Worm (Caenorhabditis elegans) whole organism, L4/young adult: ENCODE measurements around the gene C53C11.4.

Experiments used
- W03F9.2 ChIP-seq: fragments of 150-350 bp; optimal IDR thresholded peaks from 2 replicates; lab custom pipeline; 2014; ENCODE audit warnings: missing biosample characterization, missing genetic modification characterization
- dao-5 ChIP-seq: sonication (generic microtip); optimal IDR thresholded peaks from 2 replicates; lab custom pipeline; 2016; ENCODE audit warnings: missing genotype, missing genetic modification characterization, moderate library complexity, missing compliant biosample characterization
- him-1 ChIP-seq: sonication (generic microtip); optimal IDR thresholded peaks from 2 replicates; lab custom pipeline; 2016; ENCODE audit warnings: missing genotype, missing genetic modification reagents, missing genetic modification characterization, missing compliant biosample characterization

Gene C53C11.4

ce11 chrX:17330574-17330973 is 19.9 kb downstream of the C53C11.4 start:
- TF ChIP-seq W03F9.2 (tag; lab: Kevin White, UChicago) (no peak), dao-5 (tag; lab: Kevin White, UChicago) (no peak), him-1 (tag; lab: Kevin White, UChicago) (no peak)

DNA sequence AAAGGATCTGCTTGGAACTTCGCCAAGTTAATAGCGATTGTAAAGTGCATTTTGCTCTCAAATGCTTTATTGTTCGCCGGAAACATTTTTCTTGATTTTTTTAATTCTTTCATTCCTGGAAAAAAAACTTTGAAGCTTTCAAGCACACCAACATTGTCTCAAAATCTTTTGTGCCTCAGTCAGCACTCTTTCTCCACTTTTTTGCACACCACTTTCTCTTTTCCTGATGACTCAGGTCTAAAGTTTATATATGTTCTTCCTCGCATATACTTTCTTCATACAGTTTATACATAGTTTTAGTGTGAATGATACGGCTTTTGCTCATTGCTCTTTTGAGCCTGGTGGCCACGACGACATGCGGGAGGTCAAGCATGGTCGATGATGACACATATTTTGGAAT is 23.0 kb downstream of the C53C11.4 start, which contains the start of gene C53C11.5:
TSS of gene C53C11.5 (plus strand) at position 301 of the 400 bp plus-strand sequence.
- TF ChIP-seq him-1 (tag; lab: Kevin White, UChicago), result no peak
- no peak for TF ChIP-seq dao-5 (tag; lab: Kevin White, UChicago)
- TF ChIP-seq W03F9.2 (tag; lab: Kevin White, UChicago), result no peak

- no peak for TF ChIP-seq dao-5 (tag; lab: Kevin White, UChicago)
- no peak for TF ChIP-seq him-1 (tag; lab: Kevin White, UChicago)
- no peak for TF ChIP-seq W03F9.2 (tag; lab: Kevin White, UChicago)
Measured at ce11 chrX:17336354-17336753, 25.6 kb downstream of the C53C11.4 start, which contains the start of gene C53C11.2. C53C11.2 (plus strand) TSS chrX:17336637.

DNA sequence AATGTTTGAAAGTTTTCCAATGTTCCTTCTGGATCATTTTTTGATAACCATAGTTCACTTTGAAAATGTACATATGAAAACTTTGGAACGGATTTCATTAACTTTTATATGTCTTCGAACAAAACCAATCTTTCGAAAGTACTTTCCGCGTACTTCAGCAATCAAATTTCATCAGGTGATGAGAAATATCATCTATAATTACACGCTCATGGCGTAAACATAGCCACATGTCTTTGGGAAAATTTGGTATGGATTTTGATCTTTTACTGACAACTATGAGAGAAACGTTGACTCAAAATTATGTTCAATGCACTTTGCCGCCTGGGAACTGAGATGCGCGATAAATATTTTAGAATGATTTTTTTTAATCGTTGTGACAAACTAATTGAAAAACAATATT is 28.2 kb downstream of the C53C11.4 start:
- TF ChIP-seq him-1 (tag; lab: Kevin White, UChicago) (no peak), W03F9.2 (tag; lab: Kevin White, UChicago) (no peak), dao-5 (tag; lab: Kevin White, UChicago) (no peak)

DNA sequence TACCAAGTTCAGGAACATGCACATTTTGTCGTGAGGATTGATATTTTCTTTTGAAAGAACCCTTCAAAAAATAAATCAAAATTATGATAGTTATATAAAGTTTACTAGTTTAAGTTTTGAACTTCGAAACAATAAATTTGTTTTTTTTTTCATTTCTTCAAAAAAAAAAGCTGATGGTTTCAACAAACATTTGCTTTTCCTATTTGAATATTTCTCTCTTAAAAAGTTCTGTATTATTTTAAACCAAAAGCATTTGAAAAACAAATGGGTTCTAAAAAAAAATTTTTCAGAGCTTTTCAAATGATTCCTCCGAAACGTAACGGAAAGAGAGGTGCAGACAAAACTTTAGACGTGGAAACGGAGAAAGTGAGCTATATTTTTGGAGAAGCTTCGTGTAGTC is 29.8 kb downstream of the C53C11.4 start, which contains the start of gene C53C11.1:
TSS of gene C53C11.1 (plus strand) at position 301 of the 400 bp plus-strand sequence.
- TF ChIP-seq him-1 (tag; lab: Kevin White, UChicago), result no peak
- no peak for TF ChIP-seq dao-5 (tag; lab: Kevin White, UChicago)
- no peak for TF ChIP-seq W03F9.2 (tag; lab: Kevin White, UChicago)

DNA sequence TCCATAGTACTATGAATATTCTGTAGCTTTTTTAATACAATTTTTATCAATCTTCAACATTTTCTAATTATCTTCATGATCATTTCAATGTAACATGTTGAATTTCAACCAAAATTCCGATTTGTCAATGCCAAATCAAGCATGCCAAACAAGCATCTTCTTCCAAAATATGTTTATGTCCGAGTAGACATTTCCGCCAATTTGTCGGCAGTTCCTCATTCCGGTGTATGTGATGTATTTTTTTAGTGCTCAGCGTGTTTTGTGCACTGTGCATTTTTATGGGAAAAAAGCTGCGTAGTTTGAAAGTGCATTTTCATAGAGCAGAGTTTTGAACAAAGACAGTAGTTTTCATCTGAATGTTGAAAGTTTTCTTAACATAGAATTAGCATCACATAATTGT is 38.7 kb downstream of the C53C11.4 start:
- no peak for TF ChIP-seq him-1 (tag; lab: Kevin White, UChicago)
- no peak for TF ChIP-seq dao-5 (tag; lab: Kevin White, UChicago)
- TF ChIP-seq W03F9.2 (tag; lab: Kevin White, UChicago), result no peak

DNA sequence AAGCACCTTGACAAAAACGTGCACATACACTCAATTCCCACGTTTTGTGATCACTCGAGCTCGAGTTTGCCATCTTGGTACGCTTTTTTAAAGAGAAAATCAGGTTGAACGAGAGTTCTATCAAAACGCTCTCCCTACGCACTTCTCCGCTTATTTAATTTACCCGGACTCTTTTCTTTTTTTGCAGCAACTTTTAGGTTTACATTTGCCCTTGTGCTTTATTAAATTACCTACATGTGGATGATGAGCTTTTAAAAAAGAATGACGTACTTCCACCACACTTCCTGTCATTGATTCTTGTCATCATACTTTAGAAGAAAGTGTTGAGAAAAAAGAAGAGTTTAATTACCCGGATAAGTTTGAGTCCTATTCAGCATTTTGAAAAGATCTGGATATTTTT is 41.4 kb downstream of the C53C11.4 start:
- TF ChIP-seq dao-5 (tag; lab: Kevin White, UChicago), result no peak
- TF ChIP-seq him-1 (tag; lab: Kevin White, UChicago), result no peak
- no peak for TF ChIP-seq W03F9.2 (tag; lab: Kevin White, UChicago)

- TF ChIP-seq W03F9.2 (tag; lab: Kevin White, UChicago) (no peak), him-1 (tag; lab: Kevin White, UChicago) (no peak), dao-5 (tag; lab: Kevin White, UChicago) (no peak)
Measured at ce11 chrX:17355462-17355861, 44.8 kb downstream of the C53C11.4 start.

DNA sequence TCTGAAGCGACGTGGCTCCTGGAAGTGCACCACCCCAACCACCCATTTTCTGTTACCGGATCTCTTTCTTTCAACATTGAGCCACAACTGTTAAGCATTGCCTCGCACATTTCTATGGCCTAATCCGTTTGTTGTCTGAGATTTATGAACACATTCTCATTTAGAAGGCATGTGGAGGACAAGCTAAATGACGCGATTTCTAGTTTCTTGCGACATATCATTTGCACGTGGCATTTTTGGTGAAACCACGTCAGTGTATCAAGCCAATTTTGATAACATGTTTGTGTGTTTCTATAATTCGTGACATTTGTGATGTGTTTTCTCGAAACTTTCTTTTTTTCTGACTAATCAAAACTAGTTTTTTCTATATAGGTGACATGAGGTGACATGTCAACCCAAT is 46.0 kb downstream of the C53C11.4 start:
- no peak for TF ChIP-seq him-1 (tag; lab: Kevin White, UChicago)
- no peak for TF ChIP-seq dao-5 (tag; lab: Kevin White, UChicago)
- TF ChIP-seq W03F9.2 (tag; lab: Kevin White, UChicago), result no peak

ce11 chrX:17359452-17359851 is 48.7 kb downstream of the C53C11.4 start, which contains the start of gene npr-36:
npr-36 (plus strand) TSS chrX:17359752.
- TF ChIP-seq W03F9.2 (tag; lab: Kevin White, UChicago) (no peak), dao-5 (tag; lab: Kevin White, UChicago) (no peak), him-1 (tag; lab: Kevin White, UChicago) (no peak)
